Fruit fly (Drosophila melanogaster) whole organism, embryonic: ENCODE measurements around the gene CG43322.

Source experiments
- Blimp-1 ChIP-seq: fragments of 200-800 bp; sonication (Bioruptor generic); optimal IDR thresholded peaks from 3 replicates; lab custom pipeline; 2018; ENCODE audit warnings: missing biosample characterization, missing genetic modification characterization, mild to moderate bottlenecking, moderate library complexity, missing genetic modification reagents
- CG11398 ChIP-seq: fragments of 200-800 bp; sonication (Bioruptor generic); optimal IDR thresholded peaks from 2 replicates; lab custom pipeline; 2016; ENCODE audit warnings: missing biosample characterization, missing genetic modification characterization
- CG14014 ChIP-seq: fragments of 200-800 bp; sonication (Bioruptor generic); IDR thresholded peaks from 2 replicates; pipeline ENCODE4 v1.3.6; 2022; ENCODE audit warnings: missing biosample characterization, missing genetic modification characterization
- CG14710 ChIP-seq: fragments of 200-800 bp; sonication (Bioruptor generic); optimal IDR thresholded peaks from 3 replicates; lab custom pipeline; 2019; ENCODE audit warnings: missing biosample characterization, mild to moderate bottlenecking, missing genetic modification characterization, moderate library complexity
- CG15479 ChIP-seq: fragments of 200-800 bp; sonication (Bioruptor generic); optimal IDR thresholded peaks from 3 replicates; lab custom pipeline; 2019; ENCODE audit warnings: missing biosample characterization, mild to moderate bottlenecking, missing genetic modification characterization, moderate library complexity
- CG17186 ChIP-seq: fragments of 200-800 bp; sonication (Bioruptor generic); optimal IDR thresholded peaks from 3 replicates; lab custom pipeline; 2017; ENCODE audit warnings: missing biosample characterization, missing genetic modification reagents, missing genetic modification characterization
- CG2120 ChIP-seq: fragments of 200-800 bp; sonication (Bioruptor generic); optimal IDR thresholded peaks from 3 replicates; lab custom pipeline; 2016; ENCODE audit warnings: missing biosample characterization, missing genetic modification characterization
- CG42726 ChIP-seq: fragments of 200-800 bp; sonication (Bioruptor generic); IDR thresholded peaks from 2 replicates; pipeline ENCODE4 v1.3.6; 2022; ENCODE audit warnings: missing biosample characterization, missing genetic modification characterization; ENCODE audit not compliant: partially characterized antibody
- CG4360 ChIP-seq: fragments of 200-800 bp; sonication (Bioruptor generic); IDR thresholded peaks from 2 replicates; pipeline ENCODE4 v1.3.6; 2022; ENCODE audit warnings: missing biosample characterization, missing genetic modification characterization
- CG4730 ChIP-seq: fragments of 200-800 bp; sonication (Bioruptor generic); IDR thresholded peaks from 2 replicates; pipeline ENCODE4 v1.3.6; 2022; ENCODE audit warnings: missing biosample characterization, missing genetic modification characterization
- CG5953 ChIP-seq: fragments of 200-800 bp; sonication (Bioruptor generic); IDR thresholded peaks from 2 replicates; pipeline ENCODE4 v1.3.6; 2022; ENCODE audit warnings: missing biosample characterization, missing genetic modification characterization
- CG7987 ChIP-seq: fragments of 200-800 bp; sonication (Bioruptor generic); optimal IDR thresholded peaks from 2 replicates; lab custom pipeline; 2018; ENCODE audit warnings: missing biosample characterization, mild to moderate bottlenecking, missing genetic modification characterization, moderate library complexity
- CG9797 ChIP-seq: fragments of 200-800 bp; sonication (Bioruptor generic); optimal IDR thresholded peaks from 3 replicates; lab custom pipeline; 2018; ENCODE audit warnings: missing biosample characterization, mild to moderate bottlenecking, missing genetic modification characterization
- CG9817 ChIP-seq: fragments of 200-800 bp; sonication (Bioruptor generic); optimal IDR thresholded peaks from 2 replicates; lab custom pipeline; 2018; ENCODE audit warnings: missing biosample characterization, mild to moderate bottlenecking, missing genetic modification characterization, moderate library complexity
- Chrac-16 ChIP-seq: fragments of 200-800 bp; sonication (Bioruptor generic); optimal IDR thresholded peaks from 3 replicates; lab custom pipeline; 2016; ENCODE audit warnings: missing biosample characterization, missing genetic modification characterization
- Dip3 ChIP-seq: fragments of 200-800 bp; sonication (Bioruptor generic); optimal IDR thresholded peaks from 3 replicates; lab custom pipeline; 2016; ENCODE audit warnings: missing biosample characterization, missing genetic modification characterization
- E2f1 ChIP-seq: fragments of 200-800 bp; sonication (Bioruptor generic); IDR thresholded peaks from 2 replicates; pipeline ENCODE4 v1.3.6; 2022; ENCODE audit warnings: missing biosample characterization, missing genetic modification characterization
- ERR ChIP-seq: fragments of 200-800 bp; sonication (Bioruptor generic); optimal IDR thresholded peaks from 2 replicates; lab custom pipeline; 2016; ENCODE audit warnings: missing biosample characterization, missing genetic modification characterization
- Ets97D ChIP-seq: fragments of 200-800 bp; sonication (Bioruptor generic); optimal IDR thresholded peaks from 3 replicates; lab custom pipeline; 2016; ENCODE audit warnings: missing biosample characterization, missing genetic modification characterization
- Fer1 ChIP-seq: fragments of 200-800 bp; sonication (Bioruptor generic); optimal IDR thresholded peaks from 2 replicates; lab custom pipeline; 2017; ENCODE audit warnings: missing biosample characterization, mild to moderate bottlenecking, missing genetic modification characterization
- HmgZ ChIP-seq: fragments of 200-800 bp; sonication (Bioruptor generic); optimal IDR thresholded peaks from 2 replicates; lab custom pipeline; 2018; ENCODE audit warnings: missing biosample characterization, mild to moderate bottlenecking, missing genetic modification characterization
- Med ChIP-seq: fragments of 200-800 bp; sonication (Bioruptor generic); peaks from one replicate; lab custom pipeline; 2016; ENCODE audit warnings: missing biosample characterization, missing genetic modification characterization, mild to moderate bottlenecking, inconsistent platforms, moderate library complexity
- Myb ChIP-seq: fragments of 200-800 bp; sonication (Bioruptor generic); optimal IDR thresholded peaks from 2 replicates; lab custom pipeline; 2016; ENCODE audit warnings: missing biosample characterization, missing genetic modification characterization
- Opbp ChIP-seq: fragments of 200-800 bp; sonication (Bioruptor generic); IDR thresholded peaks from 3 replicates; pipeline ENCODE4 v1.3.6; 2022; ENCODE audit warnings: missing biosample characterization, missing genetic modification characterization; ENCODE audit not compliant: partially characterized antibody
- Stat92E ChIP-seq, 3 experiments: fragments of >200 bp in 2 of 3; fragments of 200-800 bp in 1 of 3; sonication (Bioruptor generic) in 1 of 3; optimal IDR thresholded peaks; 2 replicates each; lab custom pipeline; 2017 to 2019; ENCODE audit warnings: missing biosample characterization in 3 of 3, missing genetic modification characterization in 3 of 3, mild to moderate bottlenecking in 1 of 3, moderate library complexity in 1 of 3
- Taf1 ChIP-seq: fragments of 200-800 bp; sonication (Bioruptor generic); IDR thresholded peaks from 2 replicates; pipeline ENCODE4 v1.3.6; 2022; ENCODE audit warnings: missing biosample characterization, missing genetic modification characterization
- bab2 ChIP-seq: fragments of 200-800 bp; sonication (Bioruptor generic); optimal IDR thresholded peaks from 2 replicates; lab custom pipeline; 2016; ENCODE audit warnings: missing biosample characterization, missing genetic modification characterization
- bigmax ChIP-seq: fragments of 200-800 bp; sonication (Bioruptor generic); optimal IDR thresholded peaks from 2 replicates; lab custom pipeline; 2018; ENCODE audit warnings: missing biosample characterization, mild to moderate bottlenecking, missing genetic modification characterization
- chinmo ChIP-seq: fragments of 200-800 bp; sonication (Bioruptor generic); IDR thresholded peaks from 4 replicates; pipeline ENCODE4 v1.3.6; 2022; ENCODE audit warnings: missing biosample characterization, missing genetic modification characterization; ENCODE audit not compliant: partially characterized antibody
- chn ChIP-seq: fragments of 200-800 bp; sonication (Bioruptor generic); optimal IDR thresholded peaks from 2 replicates; lab custom pipeline; 2016; ENCODE audit warnings: missing biosample characterization, missing genetic modification characterization
- crol ChIP-seq: fragments of 200-800 bp; sonication (Bioruptor generic); IDR thresholded peaks from 2 replicates; pipeline ENCODE4 v1.3.6; 2022; ENCODE audit warnings: missing biosample characterization, missing genetic modification characterization
- da ChIP-seq: fragments of 200-800 bp; sonication (Bioruptor generic); optimal IDR thresholded peaks from 2 replicates; lab custom pipeline; 2016; ENCODE audit warnings: missing biosample characterization, missing genetic modification characterization
- dm ChIP-seq: fragments of 200-800 bp; sonication (Bioruptor generic); optimal IDR thresholded peaks from 3 replicates; lab custom pipeline; 2016; ENCODE audit warnings: missing biosample characterization, missing genetic modification characterization
- ftz-f1 ChIP-seq: fragments of 200-800 bp; sonication (Bioruptor generic); optimal IDR thresholded peaks from 2 replicates; lab custom pipeline; 2016; ENCODE audit warnings: missing biosample characterization, missing genetic modification characterization
- nmo ChIP-seq: fragments of 200-800 bp; sonication (Bioruptor generic); optimal IDR thresholded peaks from 2 replicates; lab custom pipeline; 2018; ENCODE audit warnings: missing biosample characterization, mild to moderate bottlenecking, missing genetic modification characterization, moderate library complexity
- pan ChIP-seq, 4 experiments: fragments of >200 bp in 3 of 4; fragments of 200-800 bp in 1 of 4; sonication (Bioruptor generic) in 1 of 4; optimal IDR thresholded peaks in 3 of 4; IDR thresholded peaks in 1 of 4; 2 replicates each; pipeline versions ENCODE4 v1.3.6 to Lab custom; 2017 to 2022; ENCODE audit warnings: missing biosample characterization in 2 of 4, missing genetic modification characterization in 2 of 4, mixed read lengths in 1 of 4
- pb ChIP-seq: fragments of 200-800 bp; sonication (Bioruptor generic); optimal IDR thresholded peaks from 3 replicates; lab custom pipeline; 2016; ENCODE audit warnings: missing biosample characterization, missing genetic modification characterization
- pfk ChIP-seq: fragments of 200-800 bp; sonication (Bioruptor generic); optimal IDR thresholded peaks from 2 replicates; lab custom pipeline; 2018; ENCODE audit warnings: missing biosample characterization, mild to moderate bottlenecking, missing genetic modification characterization, moderate library complexity
- prd ChIP-seq, 3 experiments: fragments of >200 bp in 2 of 3; fragments of 200-800 bp in 1 of 3; sonication (Bioruptor generic) in 1 of 3; optimal IDR thresholded peaks in 2 of 3; IDR thresholded peaks in 1 of 3; 2 replicates in 2 of 3; 3 replicates in 1 of 3; pipeline versions ENCODE4 v1.3.6 to Lab custom; 2017 to 2022; ENCODE audit warnings: missing biosample characterization in 1 of 3, missing genetic modification characterization in 1 of 3
- pum ChIP-seq: fragments of 200-800 bp; sonication (Bioruptor generic); optimal IDR thresholded peaks from 2 replicates; lab custom pipeline; 2016; ENCODE audit warnings: missing biosample characterization, missing genetic modification characterization
- row ChIP-seq: fragments of 200-800 bp; sonication (Bioruptor generic); IDR thresholded peaks from 3 replicates; pipeline ENCODE4 v1.3.6; 2022; ENCODE audit warnings: missing biosample characterization, missing genetic modification characterization
- sd ChIP-seq: fragments of 200-800 bp; sonication (Bioruptor generic); optimal IDR thresholded peaks from 3 replicates; lab custom pipeline; 2018; ENCODE audit warnings: missing biosample characterization, mild to moderate bottlenecking, missing genetic modification characterization, moderate library complexity
- shn ChIP-seq: fragments of 200-800 bp; sonication (Bioruptor generic); optimal IDR thresholded peaks from 3 replicates; lab custom pipeline; 2016; ENCODE audit warnings: missing biosample characterization, missing genetic modification characterization
- unc-4 ChIP-seq: fragments of 200-800 bp; sonication (Bioruptor generic); IDR thresholded peaks from 2 replicates; pipeline ENCODE4 v1.3.6; 2022; ENCODE audit warnings: missing biosample characterization, missing genetic modification characterization; ENCODE audit not compliant: partially characterized antibody
- vvl ChIP-seq: fragments of 200-800 bp; sonication (Bioruptor generic); IDR thresholded peaks from 2 replicates; pipeline ENCODE4 v1.3.6; 2022; ENCODE audit warnings: missing biosample characterization, missing genetic modification characterization
- zen ChIP-seq: fragments of 200-800 bp; sonication (Bioruptor generic); optimal IDR thresholded peaks from 3 replicates; lab custom pipeline; 2018; ENCODE audit warnings: missing biosample characterization, mild to moderate bottlenecking, missing genetic modification characterization, moderate library complexity
- zfh1 ChIP-seq: fragments of 200-800 bp; sonication (Bioruptor generic); IDR thresholded peaks from 3 replicates; pipeline ENCODE4 v1.3.6; 2022; ENCODE audit warnings: missing biosample characterization, missing genetic modification characterization

The CG43322 gene

dm6 chr2L:7056189-7056926, 43.2 kb downstream of the CG43322 start, which contains the start of gene Mnn1 (continued):
- TF ChIP-seq ERR: peak; percentile 42
- TF ChIP-seq dm (GFP tag; lab: Kevin White, UChicago): peak; percentile 97
- peak; percentile 4 for TF ChIP-seq pfk (GFP tag; lab: Kevin White, UChicago)
- TF ChIP-seq Chrac-16 (GFP tag; lab: Kevin White, UChicago): peak; percentile 23
- peak; percentile 40 for TF ChIP-seq Dip3 (GFP tag; lab: Kevin White, UChicago)
- peak; percentile 87 for TF ChIP-seq CG15479 (GFP tag; lab: Kevin White, UChicago)
- TF ChIP-seq pb (GFP tag; lab: Kevin White, UChicago): peak; percentile 44
- peak; percentile 73 for TF ChIP-seq nmo (GFP tag; lab: Kevin White, UChicago)
- TF ChIP-seq pum: peak; percentile 19
- peak; percentile 57 for TF ChIP-seq Opbp (GFP tag; lab: Robert Waterston, UW)
- TF ChIP-seq CG42726 (GFP tag; lab: Robert Waterston, UW): peak; percentile 75
- peak; percentile 66 for TF ChIP-seq CG17186 (GFP tag; lab: Kevin White, UChicago)
- TF ChIP-seq E2f1 (GFP tag; lab: Robert Waterston, UW): 0 out of 2 replicates have a peak, but pooled peaks have one; percentile 15
- no peak for TF ChIP-seq Taf1
- TF ChIP-seq row (GFP tag; lab: Robert Waterston, UW): peak; percentile 16; the same call in 1 of the 3 replicates
- peak; percentile 67 for TF ChIP-seq chn (GFP tag; lab: Kevin White, UChicago)
- 0 out of 2 replicates have a peak, but pooled peaks have one; percentile 29 for TF ChIP-seq CG14014 (GFP tag; lab: Robert Waterston, UW)
- TF ChIP-seq CG7987 (GFP tag; lab: Kevin White, UChicago): peak; percentile 79
- TF ChIP-seq HmgZ (tag; lab: Kevin White, UChicago): peak; percentile 89
- TF ChIP-seq CG4730 (GFP tag; lab: Robert Waterston, UW): no peak
- TF ChIP-seq CG14710 (tag; lab: Kevin White, UChicago): peak; percentile 100
- TF ChIP-seq sd: peak; percentile 95
- TF ChIP-seq bab2 (GFP tag; lab: Kevin White, UChicago): peak; percentile 51
- peak in 1 of 3 experiments; percentile 96 for TF ChIP-seq Stat92E (GFP tag; optimal IDR thresholded peaks at IDR 0.05; lab: Kevin White, UChicago)
- peak; percentile 86 for TF ChIP-seq Ets97D (GFP tag; lab: Kevin White, UChicago)
- peak; percentile 31; the same call in 1 of the 2 replicates for TF ChIP-seq vvl (GFP tag; lab: Robert Waterston, UW)
- peak; percentile 53 for TF ChIP-seq CG11398 (GFP tag; lab: Kevin White, UChicago)
- TF ChIP-seq ftz-f1 (GFP tag; lab: Kevin White, UChicago): peak; percentile 64
- peak; percentile 53; the same call in 1 of the 2 replicates for TF ChIP-seq unc-4
- peak; percentile 64 for TF ChIP-seq CG2120 (GFP tag; lab: Kevin White, UChicago)
- peak; percentile 96 for TF ChIP-seq Med (GFP tag; lab: Kevin White, UChicago)
- peak; percentile 67 for TF ChIP-seq Fer1 (GFP tag; lab: Kevin White, UChicago)
- TF ChIP-seq bigmax (GFP tag; lab: Kevin White, UChicago): peak; percentile 30
- TF ChIP-seq prd (optimal IDR thresholded peaks at IDR 0.05; lab: Kevin White, UChicago): no peak
- peak; percentile 8; the same call in 1 of the 3 replicates for TF ChIP-seq prd (GFP tag; IDR thresholded peaks at IDR 0.05; lab: Robert Waterston, UW)
- peak; percentile 92 for TF ChIP-seq CG9797 (GFP tag; lab: Kevin White, UChicago)
- no peak for TF ChIP-seq CG9817
- peak; percentile 89 for TF ChIP-seq CG4360 (GFP tag; lab: Robert Waterston, UW)
- TF ChIP-seq Blimp-1 (GFP tag; lab: Kevin White, UChicago): no peak
- TF ChIP-seq pan (optimal IDR thresholded peaks at IDR 0.05; lab: Kevin White, UChicago): no peak
- peak in 1 of 2 experiments; percentile 33 for TF ChIP-seq pan (GFP tag; optimal IDR thresholded peaks at IDR 0.05 in 1 of 2, IDR thresholded peaks at IDR 0.05 in 1 of 2)
- TF ChIP-seq chinmo (GFP tag; lab: Robert Waterston, UW): peak; percentile 85; the same call in 3 of the 4 replicates
- no peak for TF ChIP-seq CG5953 (GFP tag; lab: Robert Waterston, UW)
- TF ChIP-seq zfh1 (GFP tag; lab: Robert Waterston, UW): 0 out of 3 replicates have a peak, but pooled peaks have one; percentile 49
- TF ChIP-seq zen: peak; percentile 33
- no peak; the same call in 1 of the 2 replicates for TF ChIP-seq crol (GFP tag; lab: Robert Waterston, UW)
- peak; percentile 27 for TF ChIP-seq shn (GFP tag; lab: Kevin White, UChicago)
- peak; percentile 59 for TF ChIP-seq da (GFP tag; lab: Kevin White, UChicago)
- TF ChIP-seq Myb (GFP tag; lab: Kevin White, UChicago): peak; percentile 69
